Fruit fly (Drosophila melanogaster): ENCODE measurements around the gene Dph2.

The Dph2 gene

dm6 chr3R:14903837-14904431, 10.2 kb upstream of the Dph2 start, which contains the start of gene VhaPPA1-1 (continued):
- TF ChIP-seq danr (GFP tag; IDR thresholded peaks at IDR 0.05) (no peak), eyg (GFP tag; optimal IDR thresholded peaks at IDR 0.05) (no peak), CG11456 (GFP tag; IDR thresholded peaks at IDR 0.05) (no peak), Eip74EF (GFP tag; optimal IDR thresholded peaks at IDR 0.05) (no peak), CG30020 (tag; optimal IDR thresholded peaks at IDR 0.05) (peak; percentile 65), Stat92E (GFP tag; optimal IDR thresholded peaks at IDR 0.05) (no peak), CG12236 (GFP tag; optimal IDR thresholded peaks at IDR 0.05) (no peak), gsb (GFP tag; IDR thresholded peaks at IDR 0.05) (no peak), CG6689 (GFP tag; IDR thresholded peaks at IDR 0.05) (peak; percentile 29; the same call in 1 of the 2 replicates), CHES-1-like (GFP tag; optimal IDR thresholded peaks at IDR 0.05) (no peak), fu2 (GFP tag; optimal IDR thresholded peaks at IDR 0.05) (no peak), unc-4 (GFP tag; IDR thresholded peaks at IDR 0.05; ENCODE audit: partially characterized antibody) (0 out of 2 replicates have a peak, but pooled peaks have one; percentile 26), Xrp1 (GFP tag; IDR thresholded peaks at IDR 0.05) (no peak), CG9215 (GFP tag; IDR thresholded peaks at IDR 0.05) (no peak), CG10274 (GFP tag; optimal IDR thresholded peaks at IDR 0.05) (no peak), B-H1 (GFP tag; IDR thresholded peaks at IDR 0.05) (no peak), schlank (tag; optimal IDR thresholded peaks at IDR 0.05) (no peak), CG18262 (tag; optimal IDR thresholded peaks at IDR 0.05) (no peak), CG6683 (GFP tag; optimal IDR thresholded peaks at IDR 0.05) (no peak), pan (optimal IDR thresholded peaks at IDR 0.05) (no peak), pan (GFP tag; optimal IDR thresholded peaks at IDR 0.05 in 1 of 2, IDR thresholded peaks at IDR 0.05 in 1 of 2) (peak in 1 of 2 experiments; percentile 11), CG16815 (GFP tag; optimal IDR thresholded peaks at IDR 0.05) (no peak), CG33557 (GFP tag; optimal IDR thresholded peaks at IDR 0.05) (no peak), CG31388 (GFP tag; optimal IDR thresholded peaks at IDR 0.05) (no peak), CG2116 (GFP tag; optimal IDR thresholded peaks at IDR 0.05) (peak; percentile 99), HLH3B (GFP tag; IDR thresholded peaks at IDR 0.05) (no peak), lbe (GFP tag; optimal IDR thresholded peaks at IDR 0.05) (no peak), ase (GFP tag; IDR thresholded peaks at IDR 0.05) (no peak), Fer1 (GFP tag; optimal IDR thresholded peaks at IDR 0.05) (peak; percentile 17), bbx (GFP tag; IDR thresholded peaks at IDR 0.05; ENCODE audit: partially characterized antibody) (0 out of 2 replicates have a peak, but pooled peaks have one; percentile 20), CG17612 (GFP tag; IDR thresholded peaks at IDR 0.05) (no peak), Hmx (GFP tag; optimal IDR thresholded peaks at IDR 0.05) (no peak), salm (tag; optimal IDR thresholded peaks at IDR 0.05) (no peak), aop (GFP tag; IDR thresholded peaks at IDR 0.05) (no peak), CG12299 (tag; optimal IDR thresholded peaks at IDR 0.05) (peak; percentile 21), CG8388 (GFP tag; optimal IDR thresholded peaks at IDR 0.05) (peak; percentile 9), Dp (GFP tag; optimal IDR thresholded peaks at IDR 0.05) (peak; percentile 73), grau (tag; optimal IDR thresholded peaks at IDR 0.05) (peak; percentile 16), peb (GFP tag; IDR thresholded peaks at IDR 0.05) (no peak), CG12942 (GFP tag; optimal IDR thresholded peaks at IDR 0.05) (no peak), CG13287 (GFP tag; IDR thresholded peaks at IDR 0.05; ENCODE audit: partially characterized antibody) (peak; percentile 36), Poxn (GFP tag; IDR thresholded peaks at IDR 0.05) (no peak), Sry-δ (GFP tag; optimal IDR thresholded peaks at IDR 0.05) (peak; percentile 86), NfI (GFP tag; optimal IDR thresholded peaks at IDR 0.05) (peak; percentile 14), btn (GFP tag; optimal IDR thresholded peaks at IDR 0.05) (no peak), Jarid2 (GFP tag; optimal IDR thresholded peaks at IDR 0.05) (no peak), insv (GFP tag; optimal IDR thresholded peaks at IDR 0.05) (peak in 1 of 2 experiments; percentile 5), Rx (GFP tag; IDR thresholded peaks at IDR 0.05) (no peak), PHDP (tag; optimal IDR thresholded peaks at IDR 0.05) (no peak), chn (GFP tag; optimal IDR thresholded peaks at IDR 0.05) (no peak)

Data from whole organism, embryonic.